Worm (Caenorhabditis elegans): ENCODE results near the gene clec-254.

- TF ChIP-seq zfp-3 (GFP tag; conservative IDR thresholded peaks at IDR 0.05) (no peak), tag-97 (GFP tag; IDR thresholded peaks at IDR 0.05) (no peak), mep-1 (tag; optimal IDR thresholded peaks at IDR 0.05) (no peak)
Observed at ce11 chrV:18790658-18791057, 36.4 kb upstream of the clec-254 start, which contains the start of gene nhr-231.
